Fruit fly (Drosophila melanogaster) whole organism, embryonic: Measurements from ENCODE around the gene DAAM.
A peak's percentile ranks its signal among the peaks of the same experiment; 100 is the strongest.

Experiments
- Bgb ChIP-seq: fragments of 200-800 bp; sonication (Bioruptor generic); IDR thresholded peaks from 2 replicates; pipeline ENCODE4 v1.3.6; 2022; ENCODE audit warnings: missing biosample characterization, missing genetic modification characterization; ENCODE audit not compliant: partially characterized antibody
- CG10147 ChIP-seq: fragments of 200-800 bp; sonication (Bioruptor generic); optimal IDR thresholded peaks from 2 replicates; lab custom pipeline; 2019; ENCODE audit warnings: missing biosample characterization, mild to moderate bottlenecking, missing genetic modification characterization, moderate library complexity
- CG10321 ChIP-seq: fragments of 200-800 bp; sonication (Bioruptor generic); IDR thresholded peaks from 2 replicates; pipeline ENCODE4 v1.3.6; 2022; ENCODE audit warnings: missing biosample characterization, missing genetic modification characterization
- CG10462 ChIP-seq: fragments of 200-800 bp; sonication (Bioruptor generic); optimal IDR thresholded peaks from 2 replicates; lab custom pipeline; 2016; ENCODE audit warnings: missing biosample characterization, missing genetic modification characterization
- CG10654 ChIP-seq: fragments of 200-800 bp; sonication (Bioruptor generic); optimal IDR thresholded peaks from 2 replicates; lab custom pipeline; 2016; ENCODE audit warnings: missing biosample characterization, missing genetic modification characterization
- CG11398 ChIP-seq: fragments of 200-800 bp; sonication (Bioruptor generic); optimal IDR thresholded peaks from 2 replicates; lab custom pipeline; 2016; ENCODE audit warnings: missing biosample characterization, missing genetic modification characterization
- CG12155 ChIP-seq: fragments of 200-800 bp; sonication (Bioruptor generic); optimal IDR thresholded peaks from 3 replicates; lab custom pipeline; 2016; ENCODE audit warnings: missing biosample characterization, missing genetic modification characterization
- CG13123 ChIP-seq: fragments of 200-800 bp; sonication (Bioruptor generic); optimal IDR thresholded peaks from 2 replicates; lab custom pipeline; 2016; ENCODE audit warnings: missing biosample characterization, missing genetic modification characterization
- CG13894 ChIP-seq: fragments of 200-800 bp; sonication (Bioruptor generic); optimal IDR thresholded peaks from 3 replicates; lab custom pipeline; 2018; ENCODE audit warnings: missing biosample characterization, mild to moderate bottlenecking, missing genetic modification characterization, moderate library complexity
- CG14050 ChIP-seq: fragments of 200-800 bp; sonication (Bioruptor generic); IDR thresholded peaks from 3 replicates; pipeline ENCODE4 v1.3.6; 2022; ENCODE audit warnings: missing biosample characterization, missing genetic modification characterization
- CG1602 ChIP-seq: fragments of 200-800 bp; sonication (Bioruptor generic); optimal IDR thresholded peaks from 3 replicates; lab custom pipeline; 2016; ENCODE audit warnings: missing biosample characterization, missing genetic modification characterization
- CG1647 ChIP-seq: fragments of 200-800 bp; sonication (Bioruptor generic); optimal IDR thresholded peaks from 3 replicates; lab custom pipeline; 2016; ENCODE audit warnings: missing biosample characterization, missing genetic modification characterization
- CG17385 ChIP-seq: fragments of 200-800 bp; sonication (Bioruptor generic); optimal IDR thresholded peaks from 3 replicates; lab custom pipeline; 2018; ENCODE audit warnings: missing biosample characterization, mild to moderate bottlenecking, missing genetic modification characterization
- CG33213 ChIP-seq: fragments of 200-800 bp; sonication (Bioruptor generic); optimal IDR thresholded peaks from 3 replicates; lab custom pipeline; 2016; ENCODE audit warnings: missing biosample characterization, missing genetic modification characterization
- CG4854 ChIP-seq: fragments of 200-800 bp; sonication (Bioruptor generic); optimal IDR thresholded peaks from 2 replicates; lab custom pipeline; 2016; ENCODE audit warnings: missing biosample characterization, missing genetic modification characterization, inconsistent platforms
- CG6791 ChIP-seq: fragments of 200-800 bp; sonication (Bioruptor generic); IDR thresholded peaks from 3 replicates; pipeline ENCODE4 v1.3.6; 2022; ENCODE audit warnings: missing biosample characterization, missing genetic modification characterization; ENCODE audit not compliant: partially characterized antibody
- CG7745 ChIP-seq: fragments of 200-800 bp; sonication (Bioruptor generic); optimal IDR thresholded peaks from 2 replicates; lab custom pipeline; 2018; ENCODE audit warnings: missing biosample characterization, mild to moderate bottlenecking, missing genetic modification characterization, moderate library complexity
- CG8388 ChIP-seq: fragments of 200-800 bp; sonication (Bioruptor generic); optimal IDR thresholded peaks from 2 replicates; lab custom pipeline; 2019; ENCODE audit warnings: missing biosample characterization, mild to moderate bottlenecking, missing genetic modification characterization, moderate library complexity
- CG9876 ChIP-seq: fragments of 200-800 bp; sonication (Bioruptor generic); optimal IDR thresholded peaks from 2 replicates; lab custom pipeline; 2016; ENCODE audit warnings: missing biosample characterization, missing genetic modification characterization
- CHES-1-like ChIP-seq: fragments of 200-800 bp; sonication (Bioruptor generic); optimal IDR thresholded peaks from 2 replicates; lab custom pipeline; 2016; ENCODE audit warnings: missing biosample characterization, missing genetic modification characterization
- Dbx ChIP-seq: fragments of 200-800 bp; sonication (Bioruptor generic); IDR thresholded peaks from 3 replicates; pipeline ENCODE4 v1.3.6; 2022; ENCODE audit warnings: missing biosample characterization, missing genetic modification characterization
- Doc3 ChIP-seq: fragments of 200-800 bp; sonication (Bioruptor generic); IDR thresholded peaks from 3 replicates; pipeline ENCODE4 v1.3.6; 2022; ENCODE audit warnings: missing biosample characterization, missing genetic modification characterization; ENCODE audit not compliant: partially characterized antibody
- Dref ChIP-seq: fragments of 200-800 bp; sonication (Bioruptor generic); IDR thresholded peaks from 2 replicates; pipeline ENCODE4 v1.3.6; 2022; ENCODE audit warnings: missing biosample characterization, missing genetic modification characterization
- Eip74EF ChIP-seq, 2 experiments: fragments of 200-800 bp in 1 of 2; fragments of >200 bp in 1 of 2; sonication (Bioruptor generic) in 1 of 2; optimal IDR thresholded peaks; 2 replicates each; lab custom pipeline; 2017 to 2019; ENCODE audit warnings: missing biosample characterization in 2 of 2, missing genetic modification characterization in 2 of 2, mild to moderate bottlenecking in 1 of 2, moderate library complexity in 1 of 2
- H15 ChIP-seq: fragments of 200-800 bp; sonication (Bioruptor generic); IDR thresholded peaks from 3 replicates; pipeline ENCODE4 v1.3.6; 2022; ENCODE audit warnings: missing biosample characterization, missing genetic modification characterization
- Hand ChIP-seq: fragments of 200-800 bp; sonication (Bioruptor generic); optimal IDR thresholded peaks from 2 replicates; lab custom pipeline; 2017; ENCODE audit warnings: mild to moderate bottlenecking, missing biosample characterization, missing genetic modification reagents, missing genetic modification characterization
- Max ChIP-seq: fragments of 200-800 bp; sonication (Bioruptor generic); optimal IDR thresholded peaks from 2 replicates; lab custom pipeline; 2016; ENCODE audit warnings: missing biosample characterization, mild to moderate bottlenecking, missing genetic modification characterization
- NFAT ChIP-seq: fragments of 200-800 bp; sonication (Bioruptor generic); IDR thresholded peaks from 2 replicates; pipeline ENCODE4 v1.3.6; 2022; ENCODE audit warnings: missing biosample characterization, missing genetic modification characterization
- Optix ChIP-seq: fragments of 200-800 bp; sonication (Bioruptor generic); IDR thresholded peaks from 3 replicates; pipeline ENCODE4 v1.3.6; 2022; ENCODE audit warnings: missing biosample characterization, missing genetic modification characterization
- Stat92E ChIP-seq, 3 experiments: fragments of >200 bp in 2 of 3; fragments of 200-800 bp in 1 of 3; sonication (Bioruptor generic) in 1 of 3; optimal IDR thresholded peaks; 2 replicates each; lab custom pipeline; 2017 to 2019; ENCODE audit warnings: missing biosample characterization in 3 of 3, missing genetic modification characterization in 3 of 3, mild to moderate bottlenecking in 1 of 3, moderate library complexity in 1 of 3
- Usf ChIP-seq: fragments of 200-800 bp; sonication (Bioruptor generic); optimal IDR thresholded peaks from 2 replicates; lab custom pipeline; 2017; ENCODE audit warnings: missing genotype, missing biosample characterization, missing genetic modification characterization
- al ChIP-seq: fragments of 200-800 bp; sonication (Bioruptor generic); IDR thresholded peaks from 2 replicates; pipeline ENCODE4 v1.3.6; 2022; ENCODE audit warnings: missing biosample characterization, missing genetic modification characterization
- bbx ChIP-seq: fragments of 200-800 bp; sonication (Bioruptor generic); IDR thresholded peaks from 2 replicates; pipeline ENCODE4 v1.3.6; 2022; ENCODE audit warnings: missing biosample characterization, missing genetic modification characterization; ENCODE audit not compliant: partially characterized antibody
- dan ChIP-seq: fragments of 200-800 bp; sonication (Bioruptor generic); IDR thresholded peaks from 2 replicates; pipeline ENCODE4 v1.3.6; 2022; ENCODE audit warnings: missing biosample characterization, missing genetic modification characterization
- exex ChIP-seq: fragments of 200-800 bp; sonication (Bioruptor generic); optimal IDR thresholded peaks from 4 replicates; lab custom pipeline; 2018; ENCODE audit warnings: missing biosample characterization, mild to moderate bottlenecking, missing genetic modification characterization, moderate library complexity
- gcm2 ChIP-seq: fragments of 200-800 bp; sonication (Bioruptor generic); optimal IDR thresholded peaks from 2 replicates; lab custom pipeline; 2016; ENCODE audit warnings: missing biosample characterization, missing genetic modification characterization
- mam ChIP-seq: fragments of 200-800 bp; sonication (Bioruptor generic); optimal IDR thresholded peaks from 3 replicates; lab custom pipeline; 2016; ENCODE audit warnings: missing biosample characterization, missing genetic modification characterization
- mld ChIP-seq: fragments of 200-800 bp; sonication (Bioruptor generic); IDR thresholded peaks from 3 replicates; pipeline ENCODE4 v1.3.6; 2022; ENCODE audit warnings: missing biosample characterization, missing genetic modification characterization; ENCODE audit not compliant: partially characterized antibody
- nau ChIP-seq: fragments of 200-800 bp; sonication (Bioruptor generic); optimal IDR thresholded peaks from 3 replicates; lab custom pipeline; 2017; ENCODE audit warnings: missing biosample characterization, mild to moderate bottlenecking, missing genetic modification characterization, missing genetic modification reagents
- onecut ChIP-seq: fragments of 200-800 bp; sonication (Bioruptor generic); IDR thresholded peaks from 2 replicates; pipeline ENCODE4 v1.3.6; 2022; ENCODE audit warnings: missing biosample characterization, missing genetic modification characterization
- peb ChIP-seq: fragments of 200-800 bp; sonication (Bioruptor generic); IDR thresholded peaks from 2 replicates; pipeline ENCODE4 v1.3.6; 2022; ENCODE audit warnings: missing biosample characterization, missing genetic modification characterization
- psq ChIP-seq: fragments of 200-800 bp; sonication (Bioruptor generic); optimal IDR thresholded peaks from 2 replicates; lab custom pipeline; 2017; ENCODE audit warnings: missing biosample characterization, missing genetic modification characterization
- schlank ChIP-seq: fragments of 200-800 bp; sonication (Bioruptor generic); optimal IDR thresholded peaks from 2 replicates; lab custom pipeline; 2018; ENCODE audit warnings: missing biosample characterization, mild to moderate bottlenecking, missing genetic modification characterization
- shn ChIP-seq: fragments of 200-800 bp; sonication (Bioruptor generic); optimal IDR thresholded peaks from 3 replicates; lab custom pipeline; 2016; ENCODE audit warnings: missing biosample characterization, missing genetic modification characterization
- ssp ChIP-seq: fragments of 200-800 bp; sonication (Bioruptor generic); IDR thresholded peaks from 2 replicates; pipeline ENCODE4 v1.3.6; 2022; ENCODE audit warnings: missing biosample characterization, missing genetic modification characterization
- stc ChIP-seq: fragments of 200-800 bp; sonication (Bioruptor generic); IDR thresholded peaks from 2 replicates; pipeline ENCODE4 v1.3.6; 2022; ENCODE audit warnings: missing biosample characterization, missing genetic modification characterization
- tll ChIP-seq, 2 experiments: fragments of 200-800 bp in 1 of 2; fragments of >200 bp in 1 of 2; sonication (Bioruptor generic) in 1 of 2; optimal IDR thresholded peaks; 2 replicates each; lab custom pipeline; 2017 to 2019; ENCODE audit warnings: missing biosample characterization in 2 of 2, missing genetic modification characterization in 2 of 2, mild to moderate bottlenecking in 1 of 2, moderate library complexity in 1 of 2
- unc-4 ChIP-seq: fragments of 200-800 bp; sonication (Bioruptor generic); IDR thresholded peaks from 2 replicates; pipeline ENCODE4 v1.3.6; 2022; ENCODE audit warnings: missing biosample characterization, missing genetic modification characterization; ENCODE audit not compliant: partially characterized antibody
- unpg ChIP-seq: fragments of 200-800 bp; sonication (Bioruptor generic); optimal IDR thresholded peaks from 3 replicates; lab custom pipeline; 2018; ENCODE audit warnings: missing biosample characterization, mild to moderate bottlenecking, missing genetic modification characterization, moderate library complexity
- wor ChIP-seq: fragments of 200-800 bp; sonication (Bioruptor generic); IDR thresholded peaks from 2 replicates; pipeline ENCODE4 v1.3.6; 2022; ENCODE audit warnings: missing biosample characterization, missing genetic modification characterization
- zfh2 ChIP-seq: fragments of 200-800 bp; sonication (Bioruptor generic); optimal IDR thresholded peaks from 2 replicates; lab custom pipeline; 2016; ENCODE audit warnings: missing biosample characterization, missing genetic modification characterization

DAAM gene

dm6 chrX:1341944-1342392 lies 19.8 kb upstream of the DAAM start, which contains the start of gene Naa30A (continued):
- TF ChIP-seq stc (GFP tag; lab: Robert Waterston, UW) (no peak), Optix (GFP tag; lab: Robert Waterston, UW) (no peak), CG4854 (GFP tag; lab: Kevin White, UChicago) (no peak), schlank (tag; lab: Kevin White, UChicago) (no peak), CG6791 (GFP tag; lab: Robert Waterston, UW) (peak; percentile 97), CG10654 (GFP tag; lab: Kevin White, UChicago) (no peak), Dbx (GFP tag; lab: Robert Waterston, UW) (no peak), Hand (GFP tag; lab: Kevin White, UChicago) (no peak), zfh2 (no peak), CG9876 (no peak), Bgb (peak; percentile 96), CG8388 (GFP tag; lab: Kevin White, UChicago) (no peak), CG14050 (GFP tag; lab: Robert Waterston, UW) (no peak), CHES-1-like (GFP tag; lab: Kevin White, UChicago) (no peak), peb (GFP tag; lab: Robert Waterston, UW) (no peak), CG10147 (GFP tag; lab: Kevin White, UChicago) (no peak), mam (GFP tag; lab: Kevin White, UChicago) (no peak), wor (GFP tag; lab: Robert Waterston, UW) (no peak), H15 (GFP tag; lab: Robert Waterston, UW) (no peak), Max (GFP tag; lab: Kevin White, UChicago) (peak; percentile 36), Eip74EF (GFP tag; optimal IDR thresholded peaks at IDR 0.05; lab: Kevin White, UChicago) (no peak), CG13123 (GFP tag; lab: Kevin White, UChicago) (no peak), CG1602 (no peak), tll (GFP tag; optimal IDR thresholded peaks at IDR 0.05; lab: Kevin White, UChicago) (no peak), Usf (GFP tag; lab: Kevin White, UChicago) (no peak), CG17385 (no peak), CG13894 (no peak), Doc3 (GFP tag; lab: Robert Waterston, UW) (peak; percentile 90), CG33213 (GFP tag; lab: Kevin White, UChicago) (no peak), CG11398 (GFP tag; lab: Kevin White, UChicago) (no peak), Stat92E (GFP tag; optimal IDR thresholded peaks at IDR 0.05; lab: Kevin White, UChicago) (no peak), unpg (GFP tag; lab: Kevin White, UChicago) (no peak), mld (peak; percentile 97), gcm2 (GFP tag; lab: Kevin White, UChicago) (no peak), unc-4 (peak; percentile 96), dan (GFP tag; lab: Robert Waterston, UW) (no peak), al (no peak), nau (no peak), shn (no peak), Dref (GFP tag; lab: Robert Waterston, UW) (peak; percentile 93), ssp (GFP tag; lab: Robert Waterston, UW) (no peak), CG7745 (no peak), onecut (no peak), bbx (GFP tag; lab: Robert Waterston, UW) (peak; percentile 97), CG1647 (GFP tag; lab: Kevin White, UChicago) (no peak), CG10462 (GFP tag; lab: Kevin White, UChicago) (no peak), NFAT (GFP tag; lab: Robert Waterston, UW) (no peak), CG12155 (GFP tag; lab: Kevin White, UChicago) (no peak), psq (GFP tag; lab: Kevin White, UChicago) (no peak), exex (tag; lab: Kevin White, UChicago) (no peak), CG10321 (GFP tag; lab: Robert Waterston, UW) (no peak)
